Fruit fly (Drosophila melanogaster) whole organism, pupa: ENCODE data around the gene CheA84a.

ENCODE experiments used
- CG10348 ChIP-seq: fragments of 200-800 bp; sonication (Bioruptor generic); IDR thresholded peaks from 2 replicates; pipeline ENCODE4 v1.3.6; 2022; ENCODE audit warnings: missing biosample characterization, missing genetic modification characterization
- CG12605 ChIP-seq: fragments of 200-800 bp; sonication (Bioruptor generic); IDR thresholded peaks from 2 replicates; pipeline ENCODE4 v1.3.6; 2022; ENCODE audit warnings: missing biosample characterization, missing genetic modification characterization
- CG13204 ChIP-seq: fragments of 200-800 bp; sonication (Bioruptor generic); optimal IDR thresholded peaks from 2 replicates; lab custom pipeline; 2018; ENCODE audit warnings: missing biosample characterization, mild to moderate bottlenecking, missing genetic modification characterization, moderate library complexity
- CG14655 ChIP-seq: fragments of 200-800 bp; sonication (Bioruptor generic); optimal IDR thresholded peaks from 3 replicates; lab custom pipeline; 2017; ENCODE audit warnings: mild to moderate bottlenecking, missing biosample characterization, missing genetic modification reagents, missing genetic modification characterization
- CG15710 ChIP-seq: fragments of 200-800 bp; sonication (Bioruptor generic); optimal IDR thresholded peaks from 2 replicates; lab custom pipeline; 2018; ENCODE audit warnings: missing biosample characterization, mild to moderate bottlenecking, missing genetic modification characterization, moderate library complexity
- CG17806 ChIP-seq: fragments of 200-800 bp; sonication (Bioruptor generic); optimal IDR thresholded peaks from 2 replicates; lab custom pipeline; 2018; ENCODE audit warnings: missing biosample characterization, mild to moderate bottlenecking, missing genetic modification characterization, moderate library complexity
- CG32121 ChIP-seq: fragments of 200-800 bp; sonication (Bioruptor generic); IDR thresholded peaks from 2 replicates; pipeline ENCODE4 v1.3.6; 2022; ENCODE audit warnings: missing biosample characterization, missing genetic modification characterization
- CG34367 ChIP-seq: fragments of 200-800 bp; sonication (Bioruptor generic); optimal IDR thresholded peaks from 2 replicates; lab custom pipeline; 2018; ENCODE audit warnings: missing biosample characterization, mild to moderate bottlenecking, missing genetic modification characterization
- CG4496 ChIP-seq: fragments of 200-800 bp; sonication (Bioruptor generic); IDR thresholded peaks from 3 replicates; pipeline ENCODE4 v1.3.6; 2022; ENCODE audit warnings: missing biosample characterization, missing genetic modification characterization
- CG8159 ChIP-seq: fragments of 200-800 bp; sonication (Bioruptor generic); optimal IDR thresholded peaks from 3 replicates; lab custom pipeline; 2018; ENCODE audit warnings: missing biosample characterization, mild to moderate bottlenecking, missing genetic modification characterization, moderate library complexity
- CG8301 ChIP-seq: fragments of 200-800 bp; sonication (Bioruptor generic); optimal IDR thresholded peaks from 2 replicates; lab custom pipeline; 2018; ENCODE audit warnings: missing biosample characterization, mild to moderate bottlenecking, missing genetic modification characterization
- CG9948 ChIP-seq: fragments of 200-800 bp; sonication (Bioruptor generic); optimal IDR thresholded peaks from 2 replicates; lab custom pipeline; 2018; ENCODE audit warnings: missing biosample characterization, mild to moderate bottlenecking, missing genetic modification characterization, moderate library complexity
- D1 ChIP-seq: fragments of 200-800 bp; sonication (Bioruptor generic); optimal IDR thresholded peaks from 2 replicates; lab custom pipeline; 2018; ENCODE audit warnings: missing biosample characterization, mild to moderate bottlenecking, missing genetic modification characterization, moderate library complexity
- EcR ChIP-seq: fragments of 200-800 bp; sonication (Bioruptor generic); optimal IDR thresholded peaks from 3 replicates; lab custom pipeline; 2019; ENCODE audit warnings: missing biosample characterization, missing genetic modification characterization, mild to moderate bottlenecking, moderate library complexity, missing genetic modification reagents
- Ets98B ChIP-seq: fragments of 200-800 bp; sonication (Bioruptor generic); IDR thresholded peaks from 2 replicates; pipeline ENCODE4 v1.3.6; 2022; ENCODE audit warnings: missing biosample characterization, missing genetic modification characterization
- Pif1A ChIP-seq: fragments of 200-800 bp; sonication (Bioruptor generic); optimal IDR thresholded peaks from 3 replicates; lab custom pipeline; 2016; ENCODE audit warnings: missing biosample characterization, missing genetic modification characterization
- Pif1B ChIP-seq: fragments of 200-800 bp; sonication (Bioruptor generic); optimal IDR thresholded peaks from 3 replicates; lab custom pipeline; 2016; ENCODE audit warnings: missing biosample characterization, missing genetic modification characterization
- Snoo ChIP-seq: fragments of 200-800 bp; sonication (Bioruptor generic); optimal IDR thresholded peaks from 3 replicates; lab custom pipeline; 2017; ENCODE audit warnings: missing biosample characterization, mild to moderate bottlenecking, missing genetic modification characterization, inconsistent platforms
- fd96Ca ChIP-seq: fragments of 200-800 bp; sonication (Bioruptor generic); IDR thresholded peaks from 3 replicates; pipeline ENCODE4 v1.3.6; 2022; ENCODE audit warnings: missing biosample characterization, missing genetic modification characterization
- gl ChIP-seq: fragments of 200-800 bp; sonication (Bioruptor generic); optimal IDR thresholded peaks from 2 replicates; lab custom pipeline; 2018; ENCODE audit warnings: missing biosample characterization, mild to moderate bottlenecking, missing genetic modification characterization

Gene CheA84a

DNA sequence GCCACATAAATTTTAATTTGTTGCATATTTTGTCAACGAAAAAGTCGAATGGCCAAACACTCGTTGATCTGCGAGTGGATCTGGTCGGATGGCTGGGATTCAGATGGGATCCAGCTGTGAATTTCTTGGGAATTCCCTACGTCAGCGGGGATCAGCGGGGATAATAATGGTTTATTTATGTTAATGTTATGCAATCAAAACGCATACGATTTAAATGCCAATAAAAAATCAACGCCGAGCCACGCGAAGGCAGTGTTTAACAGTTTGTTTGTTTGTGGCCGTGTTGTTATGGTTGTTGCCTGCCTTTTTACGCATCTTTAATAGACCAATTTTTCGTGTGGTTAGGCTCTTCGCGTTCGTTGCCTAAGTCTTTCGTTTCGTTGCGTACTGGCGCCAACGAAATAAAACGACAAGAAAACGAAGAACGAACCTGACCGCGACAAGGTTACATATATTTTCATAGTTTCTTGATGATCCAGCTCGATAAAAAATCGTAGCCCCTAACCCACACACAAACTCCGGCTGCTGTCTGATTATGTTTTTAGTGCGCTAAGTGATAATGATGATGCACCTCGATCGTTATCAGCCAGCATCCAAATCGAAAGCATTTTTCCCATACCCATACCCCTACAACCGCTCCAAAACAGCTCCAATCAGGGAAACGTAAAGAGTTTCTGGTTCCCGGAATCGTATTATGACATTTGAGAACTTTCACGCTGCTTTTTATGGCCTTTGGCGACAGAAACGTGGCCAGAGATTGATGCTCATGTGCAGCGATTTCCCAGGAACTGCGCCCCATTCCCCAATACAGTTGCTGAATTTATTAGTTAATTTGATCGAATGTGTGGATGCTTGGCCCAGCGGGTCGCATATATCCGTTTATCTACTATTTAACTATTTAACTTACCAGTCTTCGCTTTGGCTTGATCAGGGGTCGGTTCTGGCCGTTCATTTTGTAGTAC lies 44.3 kb downstream of the CheA84a start:
- TF ChIP-seq CG14655 = no peak
- no peak for TF ChIP-seq Pif1B
- no peak for TF ChIP-seq fd96Ca (GFP tag; lab: Robert Waterston, UW)
- TF ChIP-seq CG32121 (GFP tag; lab: Robert Waterston, UW) = no peak
- TF ChIP-seq CG12605 (GFP tag; lab: Robert Waterston, UW) = no peak

DNA sequence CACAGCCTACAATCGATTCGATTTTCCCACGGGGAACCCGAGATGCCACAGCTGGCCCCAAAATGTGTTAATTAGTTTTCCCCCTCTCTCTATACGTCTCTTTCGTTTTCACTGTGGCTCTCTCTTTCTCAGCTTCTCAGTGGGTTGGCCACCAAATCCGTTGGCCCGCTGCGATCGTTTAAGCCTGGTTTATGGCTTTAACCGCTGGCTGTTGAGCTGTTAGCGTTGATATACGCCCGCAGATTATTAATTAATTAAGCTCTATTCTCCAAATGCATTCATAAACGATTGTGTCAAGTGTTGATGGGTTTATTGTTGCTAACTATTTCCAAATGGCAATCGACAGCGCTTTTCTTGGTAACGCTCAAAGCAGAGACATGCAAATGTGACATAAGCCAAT lies 46.3 kb downstream of the CheA84a start:
- no peak for TF ChIP-seq CG15710
- no peak for TF ChIP-seq CG9948 (tag; lab: Kevin White, UChicago)
- TF ChIP-seq Pif1B = no peak
- no peak for TF ChIP-seq CG17806
- TF ChIP-seq Pif1A (GFP tag; lab: Kevin White, UChicago) = no peak
- no peak for TF ChIP-seq Snoo (tag; lab: Kevin White, UChicago)
- TF ChIP-seq CG8159 (tag; lab: Kevin White, UChicago) = no peak
- no peak for TF ChIP-seq CG4496 (GFP tag; lab: Robert Waterston, UW)
- TF ChIP-seq CG10348 = no peak
- TF ChIP-seq CG34367 (tag; lab: Kevin White, UChicago) = no peak
- TF ChIP-seq Ets98B (GFP tag; lab: Robert Waterston, UW) = no peak
- no peak for TF ChIP-seq gl (tag; lab: Kevin White, UChicago)
- no peak for TF ChIP-seq CG14655
- no peak for TF ChIP-seq CG12605 (GFP tag; lab: Robert Waterston, UW)
- no peak for TF ChIP-seq CG13204
- TF ChIP-seq CG8301 (tag; lab: Kevin White, UChicago) = no peak
- no peak for TF ChIP-seq EcR (GFP tag; lab: Kevin White, UChicago)
- no peak for TF ChIP-seq CG32121 (GFP tag; lab: Robert Waterston, UW)
- TF ChIP-seq, all 21 proteins: peak for 0

DNA sequence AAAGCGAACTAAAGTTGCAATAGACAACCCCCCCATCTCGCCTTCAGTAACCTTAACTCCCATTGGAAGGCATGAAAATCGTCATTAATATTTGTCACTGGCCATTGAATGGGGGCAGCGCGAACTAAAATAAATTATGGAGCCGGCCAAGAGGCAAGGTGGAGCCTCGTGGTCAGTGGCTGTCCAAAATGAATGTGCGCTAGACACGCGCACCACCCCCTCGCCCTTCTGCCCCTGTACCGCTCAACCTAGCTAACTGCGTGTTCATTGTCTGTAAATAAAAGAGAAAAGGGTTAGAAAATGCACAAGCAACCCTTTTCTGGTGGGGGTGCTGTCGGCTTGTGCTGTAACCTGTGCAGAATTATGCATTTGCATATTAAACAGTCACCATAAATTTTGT lies 47.4 kb downstream of the CheA84a start:
- TF ChIP-seq fd96Ca (GFP tag; lab: Robert Waterston, UW) (no peak), CG9948 (tag; lab: Kevin White, UChicago) (no peak), CG14655 (no peak), gl (tag; lab: Kevin White, UChicago) (no peak), CG17806 (no peak), D1 (tag; lab: Kevin White, UChicago) (no peak), CG34367 (tag; lab: Kevin White, UChicago) (no peak), EcR (GFP tag; lab: Kevin White, UChicago) (no peak), CG15710 (no peak), CG12605 (GFP tag; lab: Robert Waterston, UW) (no peak), CG8301 (tag; lab: Kevin White, UChicago) (no peak), CG13204 (no peak)

DNA sequence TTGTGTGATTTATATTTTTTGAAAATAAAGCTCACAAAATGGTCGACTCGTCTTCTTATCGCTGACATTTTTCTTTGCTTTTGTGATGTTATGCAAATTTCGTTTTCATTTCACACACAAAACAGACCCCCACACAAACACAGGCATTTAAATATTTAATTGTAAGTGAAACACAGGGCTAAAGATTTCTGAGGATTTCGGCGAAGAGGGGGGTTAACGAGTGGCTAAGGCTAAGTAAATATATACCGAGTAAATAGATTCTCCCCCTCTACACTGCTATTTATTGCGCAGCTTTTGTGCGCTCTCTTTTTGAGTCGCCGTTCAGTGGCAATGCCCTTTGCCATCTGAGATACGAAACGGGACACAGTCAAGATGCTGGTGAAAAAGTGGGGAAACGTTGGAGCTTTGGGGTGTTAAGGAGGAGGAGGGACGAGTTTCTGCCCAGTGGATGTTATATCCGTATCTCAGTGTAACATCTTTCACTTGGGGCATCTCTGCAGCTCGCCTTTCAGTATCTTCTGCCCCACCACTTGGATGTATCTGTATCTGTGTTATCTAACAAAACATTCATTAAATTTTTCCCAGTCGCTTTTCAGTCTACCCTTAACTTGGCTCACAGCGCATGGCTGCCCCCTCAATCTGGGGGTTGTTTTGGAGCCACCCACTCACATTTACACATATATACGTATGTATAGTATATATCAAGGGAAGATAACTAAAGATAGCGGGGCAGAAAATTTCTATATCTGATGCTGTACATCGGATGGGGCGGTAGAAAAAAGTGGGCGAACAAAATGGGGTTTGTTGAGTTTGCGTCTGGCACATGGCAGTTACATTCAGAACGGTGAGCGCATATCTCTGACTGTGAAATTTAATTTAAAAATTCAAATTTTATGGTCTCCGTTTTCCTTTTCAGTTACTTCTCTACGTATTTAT lies 48.6 kb downstream of the CheA84a start:
- TF ChIP-seq CG8159 (tag; lab: Kevin White, UChicago) (no peak), EcR (GFP tag; lab: Kevin White, UChicago) (peak; percentile 30), Pif1B (no peak)
